Fruit fly (Drosophila melanogaster) whole organism, prepupa: ENCODE measurements around the gene CG5280.

Experiments used
- CG1621 ChIP-seq: fragments of 200-800 bp; sonication (Bioruptor generic); optimal IDR thresholded peaks from 3 replicates; lab custom pipeline; 2018; ENCODE audit warnings: missing biosample characterization, mild to moderate bottlenecking, missing genetic modification characterization
- CG16779 ChIP-seq: fragments of 200-800 bp; sonication (Bioruptor generic); optimal IDR thresholded peaks from 3 replicates; lab custom pipeline; 2017; ENCODE audit warnings: missing biosample characterization, mild to moderate bottlenecking, missing genetic modification characterization
- CG8632 ChIP-seq: fragments of 200-800 bp; sonication (Bioruptor generic); optimal IDR thresholded peaks from 3 replicates; lab custom pipeline; 2016; ENCODE audit warnings: missing biosample characterization, missing genetic modification characterization
- Eip75B ChIP-seq: fragments of 200-800 bp; sonication (Bioruptor generic); optimal IDR thresholded peaks from 3 replicates; lab custom pipeline; 2016; ENCODE audit warnings: missing biosample characterization, missing genetic modification characterization
- Lpt ChIP-seq: fragments of 200-800 bp; sonication (Bioruptor generic); optimal IDR thresholded peaks from 3 replicates; lab custom pipeline; 2016; ENCODE audit warnings: missing biosample characterization, missing genetic modification characterization
- dac ChIP-seq: fragments of 200-800 bp; sonication (Bioruptor generic); optimal IDR thresholded peaks from 2 replicates; lab custom pipeline; 2017; ENCODE audit warnings: missing biosample characterization, mild to moderate bottlenecking, missing genetic modification characterization

DNA sequence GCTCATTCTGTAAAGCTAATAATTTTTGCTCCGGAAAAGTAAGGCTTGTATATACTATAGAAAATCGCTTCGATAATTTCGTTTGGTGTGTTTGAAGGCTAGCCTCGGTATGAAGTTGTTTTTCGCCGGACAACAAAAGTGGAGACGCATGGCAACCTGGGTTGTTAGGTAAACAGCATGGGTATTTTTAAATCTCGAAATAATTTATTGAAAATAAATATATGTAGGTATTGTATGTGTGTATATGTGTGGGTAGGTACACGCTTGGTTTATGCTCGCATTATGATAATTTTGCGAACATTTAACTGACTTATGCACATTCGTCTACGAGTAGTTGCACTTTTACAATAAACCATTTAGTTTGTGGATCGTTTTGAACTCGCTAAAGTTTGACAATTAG is at the start of gene CG5280:
- TF ChIP-seq CG1621 (tag; lab: Kevin White, UChicago) (no peak), CG8632 (GFP tag; lab: Kevin White, UChicago) (no peak), Lpt (GFP tag; lab: Kevin White, UChicago) (no peak), CG16779 (tag; lab: Kevin White, UChicago) (no peak), dac (no peak), Eip75B (GFP tag; lab: Kevin White, UChicago) (no peak)
